Worm (Caenorhabditis elegans) whole organism, L4 larva: ENCODE measurements around the gene C01G6.4.

ENCODE experiments used
- F44E2.7 ChIP-seq: fragments of 200-800 bp; sonication (Bioruptor generic); IDR thresholded peaks from 2 replicates; pipeline ENCODE4 v2.1.2; 2022; ENCODE audit warnings: missing genetic modification characterization, missing compliant biosample characterization
- R02D3.7 ChIP-seq: fragments of 150-350 bp; sonication (generic microtip); optimal IDR thresholded peaks from 3 replicates; lab custom pipeline; 2014; ENCODE audit warnings: missing biosample characterization, missing genetic modification characterization
- ZK546.5 ChIP-seq, 2 experiments: sonication (generic microtip); optimal IDR thresholded peaks; 2 replicates each; lab custom pipeline; 2017; ENCODE audit warnings: missing biosample characterization in 2 of 2, missing genetic modification characterization in 2 of 2
- aly-2 ChIP-seq: sonication (generic microtip); optimal IDR thresholded peaks from 2 replicates; lab custom pipeline; 2018; ENCODE audit warnings: missing biosample characterization, missing genetic modification characterization
- ama-1 ChIP-seq: fragments of 150-350 bp; optimal IDR thresholded peaks from 2 replicates; lab custom pipeline; 2014; ENCODE audit warnings: inconsistent platforms, mixed read lengths
- arid-1 ChIP-seq: fragments of 200-800 bp; sonication (Bioruptor generic); conservative IDR thresholded peaks from 2 replicates; pipeline ENCODE4 v1.3.6; 2022; ENCODE audit warnings: missing genetic modification reagents, missing genetic modification characterization, missing compliant biosample characterization
- ceh-32 ChIP-seq: sonication (generic microtip); optimal IDR thresholded peaks from 2 replicates; lab custom pipeline; 2016; ENCODE audit warnings: mild to moderate bottlenecking, missing genetic modification characterization, missing compliant biosample characterization; ENCODE audit not compliant: poor library complexity
- ceh-44 ChIP-seq: fragments of 200-800 bp; sonication (Bioruptor generic); IDR thresholded peaks from 2 replicates; pipeline ENCODE4 v1.3.6; 2022; ENCODE audit warnings: missing genetic modification reagents, missing genetic modification characterization, missing compliant biosample characterization
- ces-1 ChIP-seq: fragments of 150-350 bp; sonication (generic microtip); optimal IDR thresholded peaks from 4 replicates; lab custom pipeline; 2014; ENCODE audit warnings: missing biosample characterization, missing genetic modification reagents, missing genetic modification characterization
- ctbp-1 ChIP-seq: fragments of 200-800 bp; sonication (Bioruptor generic); IDR thresholded peaks from 2 replicates; pipeline ENCODE4 v1.3.6; 2022; ENCODE audit warnings: missing genetic modification reagents, missing genetic modification characterization, missing compliant biosample characterization
- daf-12 ChIP-seq: fragments of 150-350 bp; optimal IDR thresholded peaks from 2 replicates; lab custom pipeline; 2014; ENCODE audit warnings: missing biosample characterization, missing genetic modification reagents, missing genetic modification characterization
- daf-8 ChIP-seq: fragments of 200-800 bp; sonication (Bioruptor generic); IDR thresholded peaks from 2 replicates; pipeline ENCODE4 v1.3.6; 2022; ENCODE audit warnings: missing genetic modification characterization, missing compliant biosample characterization
- dmd-6 ChIP-seq: fragments of 200-800 bp; sonication (Bioruptor generic); IDR thresholded peaks from 2 replicates; pipeline ENCODE4 v1.3.6; 2022; ENCODE audit warnings: missing genetic modification reagents, missing genetic modification characterization, missing compliant biosample characterization
- dpl-1 ChIP-seq: fragments of 150-350 bp; optimal IDR thresholded peaks from 2 replicates; lab custom pipeline; 2014; ENCODE audit warnings: missing biosample characterization, missing genetic modification reagents, missing genetic modification characterization
- duxl-1 ChIP-seq: sonication (generic microtip); optimal IDR thresholded peaks from 2 replicates; lab custom pipeline; 2016; ENCODE audit warnings: mild to moderate bottlenecking, missing genetic modification characterization, moderate library complexity, missing compliant biosample characterization; ENCODE audit not compliant: poor library complexity
- dve-1 ChIP-seq: sonication (generic microtip); optimal IDR thresholded peaks from 2 replicates; lab custom pipeline; 2017; ENCODE audit warnings: antibody characterized with exemption, mild to moderate bottlenecking, missing genetic modification characterization, missing compliant biosample characterization; ENCODE audit not compliant: insufficient read depth
- egl-43 ChIP-seq: fragments of 200-800 bp; sonication (Bioruptor generic); IDR thresholded peaks from 2 replicates; pipeline ENCODE4 v1.3.6; 2022; ENCODE audit warnings: missing genetic modification reagents, missing genetic modification characterization, missing compliant biosample characterization
- fkh-10 ChIP-seq: fragments of 150-350 bp; optimal IDR thresholded peaks from 2 replicates; lab custom pipeline; 2014; ENCODE audit warnings: missing biosample characterization, missing genetic modification reagents, missing genetic modification characterization
- fos-1 ChIP-seq: fragments of 150-350 bp; optimal IDR thresholded peaks from 2 replicates; lab custom pipeline; 2014; ENCODE audit warnings: missing biosample characterization, missing genetic modification characterization
- gei-8 ChIP-seq: fragments of 200-800 bp; sonication (Bioruptor generic); optimal IDR thresholded peaks from 2 replicates; lab custom pipeline; 2018; ENCODE audit warnings: mild to moderate bottlenecking, missing genetic modification characterization, missing compliant biosample characterization
- hif-1 ChIP-seq, 2 experiments: sonication (generic microtip); optimal IDR thresholded peaks; 2 replicates each; lab custom pipeline; 2016 to 2017; ENCODE audit warnings: missing compliant biosample characterization in 2 of 2, missing genetic modification characterization in 2 of 2, missing genetic modification reagents in 2 of 2, missing genotype in 2 of 2, mild to moderate bottlenecking in 1 of 2
- hlh-11 ChIP-seq: fragments of 200-800 bp; sonication (Bioruptor generic); optimal IDR thresholded peaks from 2 replicates; lab custom pipeline; 2018; ENCODE audit warnings: mild to moderate bottlenecking, missing genetic modification characterization, missing compliant biosample characterization
- lin-13 ChIP-seq: fragments of 150-350 bp; optimal IDR thresholded peaks from 2 replicates; lab custom pipeline; 2014; ENCODE audit warnings: missing biosample characterization, missing genetic modification reagents, missing genetic modification characterization
- lin-29 ChIP-seq: fragments of 200-800 bp; sonication (Bioruptor generic); IDR thresholded peaks from 2 replicates; pipeline ENCODE4 v1.3.6; 2022; ENCODE audit warnings: missing genetic modification reagents, missing genetic modification characterization, missing compliant biosample characterization
- lin-39 ChIP-seq: fragments of 150-350 bp; optimal IDR thresholded peaks from 2 replicates; lab custom pipeline; 2014; ENCODE audit warnings: missing biosample characterization, missing genetic modification reagents, missing genetic modification characterization
- lsy-2 ChIP-seq, 2 experiments: fragments of 150-350 bp in 1 of 2; sonication (generic microtip) in 1 of 2; optimal IDR thresholded peaks; 2 replicates each; lab custom pipeline; 2014 to 2017; ENCODE audit warnings: missing biosample characterization in 2 of 2, missing genetic modification characterization in 2 of 2
- madf-9 ChIP-seq: fragments of 200-800 bp; sonication (Bioruptor generic); conservative IDR thresholded peaks from 2 replicates; pipeline ENCODE4 v1.3.6; 2022; ENCODE audit warnings: missing genetic modification reagents, missing genetic modification characterization, missing compliant biosample characterization
- mdl-1 ChIP-seq, 2 experiments: fragments of 150-350 bp in 1 of 2; sonication (generic microtip) in 1 of 2; optimal IDR thresholded peaks; 2 replicates each; lab custom pipeline; 2014 to 2017; ENCODE audit warnings: missing biosample characterization in 2 of 2, missing genetic modification characterization in 2 of 2
- mep-1 ChIP-seq: fragments of 150-350 bp; sonication (generic microtip); optimal IDR thresholded peaks from 3 replicates; lab custom pipeline; 2014; ENCODE audit warnings: missing biosample characterization, missing genetic modification characterization
- mxl-2 ChIP-seq: fragments of 200-800 bp; sonication (Bioruptor generic); conservative IDR thresholded peaks from 2 replicates; pipeline ENCODE4 v1.3.6; 2022; ENCODE audit warnings: missing genetic modification reagents, missing genetic modification characterization, missing compliant biosample characterization
- mxl-3 ChIP-seq: fragments of 200-800 bp; sonication (Bioruptor generic); optimal IDR thresholded peaks from 2 replicates; lab custom pipeline; 2018; ENCODE audit warnings: mild to moderate bottlenecking, missing genetic modification characterization, missing compliant biosample characterization
- nhr-111 ChIP-seq: fragments of 200-800 bp; sonication (Bioruptor generic); optimal IDR thresholded peaks from 2 replicates; lab custom pipeline; 2018; ENCODE audit warnings: mild to moderate bottlenecking, missing genetic modification characterization, missing compliant biosample characterization
- nhr-28 ChIP-seq: fragments of 150-350 bp; optimal IDR thresholded peaks from 2 replicates; lab custom pipeline; 2014; ENCODE audit warnings: missing biosample characterization, missing genetic modification characterization
- nhr-41 ChIP-seq: fragments of 200-800 bp; sonication (Bioruptor generic); IDR thresholded peaks from 2 replicates; pipeline ENCODE4 v1.3.6; 2022; ENCODE audit warnings: missing genetic modification reagents, missing genetic modification characterization, missing compliant biosample characterization
- nhr-42 ChIP-seq: fragments of 200-800 bp; sonication (Bioruptor generic); IDR thresholded peaks from 2 replicates; pipeline ENCODE4 v1.3.6; 2022; ENCODE audit warnings: missing genetic modification characterization, missing compliant biosample characterization
- nhr-48 ChIP-seq: sonication (generic microtip); optimal IDR thresholded peaks from 2 replicates; lab custom pipeline; 2016; ENCODE audit warnings: mild to moderate bottlenecking, missing genetic modification characterization, missing compliant biosample characterization
- nhr-6 ChIP-seq: fragments of 150-350 bp; optimal IDR thresholded peaks from 2 replicates; lab custom pipeline; 2014; ENCODE audit warnings: missing biosample characterization, missing genetic modification characterization
- nhr-76 ChIP-seq: fragments of 150-350 bp; optimal IDR thresholded peaks from 2 replicates; lab custom pipeline; 2014; ENCODE audit warnings: missing biosample characterization, missing genetic modification characterization
- php-3 ChIP-seq: fragments of 200-800 bp; sonication (Bioruptor generic); IDR thresholded peaks from 2 replicates; pipeline ENCODE4 v1.3.6; 2022; ENCODE audit warnings: missing genetic modification reagents, missing genetic modification characterization, missing compliant biosample characterization
- pqm-1 ChIP-seq: sonication (generic microtip); optimal IDR thresholded peaks from 2 replicates; lab custom pipeline; 2017; ENCODE audit warnings: missing biosample characterization, missing genetic modification characterization
- skn-1 ChIP-seq: fragments of 150-350 bp; optimal IDR thresholded peaks from 2 replicates; lab custom pipeline; 2014; ENCODE audit warnings: missing biosample characterization, missing genetic modification characterization
- spr-1 ChIP-seq: sonication (generic microtip); optimal IDR thresholded peaks from 2 replicates; lab custom pipeline; 2016; ENCODE audit warnings: mild to moderate bottlenecking, missing genetic modification characterization, missing compliant biosample characterization
- spr-3 ChIP-seq: fragments of 200-800 bp; sonication (Bioruptor generic); optimal IDR thresholded peaks from 2 replicates; lab custom pipeline; 2018; ENCODE audit warnings: mild to moderate bottlenecking, missing genetic modification characterization, missing compliant biosample characterization
- vab-7 ChIP-seq: fragments of 200-800 bp; sonication (Bioruptor generic); IDR thresholded peaks from 2 replicates; pipeline ENCODE4 v1.3.6; 2022; ENCODE audit warnings: missing genetic modification reagents, missing genetic modification characterization, missing compliant biosample characterization
- zfp-3 ChIP-seq: fragments of 200-800 bp; sonication (Bioruptor generic); conservative IDR thresholded peaks from 2 replicates; pipeline ENCODE4 v1.3.6; 2022; ENCODE audit warnings: missing genetic modification reagents, missing genetic modification characterization, missing compliant biosample characterization

C01G6.4 gene

ce11 chrII:9281595-9281994 is 8.8 kb upstream of the C01G6.4 start (continued):
- 0 out of 2 replicates have a peak, but pooled peaks have one; percentile 11 for TF ChIP-seq dmd-6 (GFP tag; lab: Robert Waterston, UW)
- no peak for TF ChIP-seq lin-39 (tag; lab: Kevin White, UChicago)
- peak; percentile 1 for TF ChIP-seq mxl-3 (GFP tag; lab: Kevin White, UChicago)
- TF ChIP-seq aly-2 (tag; lab: Kevin White, UChicago) = no peak
- peak; percentile 37 for TF ChIP-seq hlh-11 (tag; lab: Kevin White, UChicago)
- peak; percentile 59 for TF ChIP-seq mep-1 (tag; lab: Kevin White, UChicago)
- TF ChIP-seq dpl-1 (GFP tag; lab: Kevin White, UChicago) = no peak
- TF ChIP-seq egl-43 (GFP tag; lab: Robert Waterston, UW) = no peak
- no peak for TF ChIP-seq zfp-3 (GFP tag; lab: Robert Waterston, UW)
- no peak for TF ChIP-seq F44E2.7 (GFP tag; lab: Robert Waterston, UW)
- peak in 1 of 2 experiments; percentile 16 for TF ChIP-seq mdl-1 (tag; optimal IDR thresholded peaks at IDR 0.05; lab: Kevin White, UChicago)
- TF ChIP-seq ama-1 (lab: Kevin White, UChicago) = peak; percentile 1
- TF ChIP-seq nhr-48 = no peak
- TF ChIP-seq ceh-32 (tag; lab: Kevin White, UChicago) = no peak
- peak; percentile 57 for TF ChIP-seq nhr-28 (tag; lab: Kevin White, UChicago)
- no peak for TF ChIP-seq arid-1 (GFP tag; lab: Robert Waterston, UW)
- peak in 1 of 2 experiments; percentile 53 for TF ChIP-seq hif-1 (tag; optimal IDR thresholded peaks at IDR 0.05; lab: Kevin White, UChicago)
- no peak for TF ChIP-seq fos-1 (tag; lab: Kevin White, UChicago)
- no peak for TF ChIP-seq nhr-41 (GFP tag; lab: Robert Waterston, UW)
- TF ChIP-seq, all 104 proteins: peak for 12

- TF ChIP-seq mxl-2 (no peak), spr-1 (tag; lab: Kevin White, UChicago) (no peak), lsy-2 (tag; optimal IDR thresholded peaks at IDR 0.05; lab: Kevin White, UChicago) (no peak), daf-8 (GFP tag; lab: Robert Waterston, UW) (no peak), pqm-1 (tag; lab: Kevin White, UChicago) (no peak), lin-29 (GFP tag; lab: Robert Waterston, UW) (no peak), dve-1 (no peak)
Observed at ce11 chrII:9280846-9281245, 8.0 kb upstream of the C01G6.4 start.

- no peak for TF ChIP-seq nhr-111 (GFP tag; lab: Kevin White, UChicago)
- peak; percentile 82 for TF ChIP-seq dmd-6 (GFP tag; lab: Robert Waterston, UW)
- TF ChIP-seq nhr-42 (GFP tag; lab: Robert Waterston, UW) = no peak
- no peak for TF ChIP-seq ctbp-1 (GFP tag; lab: Robert Waterston, UW)
- TF ChIP-seq R02D3.7 (tag; lab: Kevin White, UChicago) = no peak
- no peak for TF ChIP-seq lin-13 (GFP tag; lab: Kevin White, UChicago)
- no peak for TF ChIP-seq ces-1 (GFP tag; lab: Kevin White, UChicago)
- TF ChIP-seq vab-7 (GFP tag; lab: Robert Waterston, UW) = no peak
- no peak for TF ChIP-seq mxl-3 (GFP tag; lab: Kevin White, UChicago)
- TF ChIP-seq mep-1 (tag; lab: Kevin White, UChicago) = no peak
- TF ChIP-seq hif-1 (tag; optimal IDR thresholded peaks at IDR 0.05; lab: Kevin White, UChicago) = no peak
- no peak for TF ChIP-seq skn-1 (tag; lab: Kevin White, UChicago)
- no peak for TF ChIP-seq nhr-76
- TF ChIP-seq daf-12 (tag; lab: Kevin White, UChicago) = no peak
- no peak for TF ChIP-seq spr-3 (GFP tag; lab: Kevin White, UChicago)
- TF ChIP-seq ceh-44 = no peak
- TF ChIP-seq dpl-1 (GFP tag; lab: Kevin White, UChicago) = no peak
- TF ChIP-seq nhr-6 (tag; lab: Kevin White, UChicago) = no peak
- TF ChIP-seq ZK546.5 (tag; optimal IDR thresholded peaks at IDR 0.05; lab: Kevin White, UChicago) = no peak
- TF ChIP-seq duxl-1 (tag; lab: Kevin White, UChicago) = no peak
- TF ChIP-seq gei-8 (GFP tag; lab: Kevin White, UChicago) = no peak
- no peak; the same call in 1 of the 2 replicates for TF ChIP-seq php-3 (GFP tag; lab: Robert Waterston, UW)
- no peak for TF ChIP-seq fkh-10 (GFP tag; lab: Kevin White, UChicago)
- TF ChIP-seq madf-9 (GFP tag; lab: Robert Waterston, UW) = no peak
- TF ChIP-seq dve-1 = peak; percentile 72
- TF ChIP-seq spr-1 (tag; lab: Kevin White, UChicago) = no peak
Observed at ce11 chrII:9280048-9280772, 7.4 kb upstream of the C01G6.4 start, which contains the start of gene gldi-3. Gene gldi-3 (minus strand): TSS chrII:9280098.
